Fruit fly (Drosophila melanogaster) whole organism, embryonic: ENCODE data around the gene CG15818.

ENCODE experiments used
- Antp ChIP-seq: fragments of 200-800 bp; sonication (Bioruptor generic); optimal IDR thresholded peaks from 3 replicates; lab custom pipeline; 2016; ENCODE audit warnings: missing biosample characterization, missing genetic modification characterization
- Bteb2 ChIP-seq: fragments of 200-800 bp; sonication (Bioruptor generic); optimal IDR thresholded peaks from 2 replicates; lab custom pipeline; 2016; ENCODE audit warnings: missing biosample characterization, missing genetic modification characterization
- CG1024 ChIP-seq: fragments of 200-800 bp; sonication (Bioruptor generic); IDR thresholded peaks from 2 replicates; pipeline ENCODE4 v1.3.6; 2022; ENCODE audit warnings: missing biosample characterization, missing genetic modification characterization
- CG12155 ChIP-seq: fragments of 200-800 bp; sonication (Bioruptor generic); optimal IDR thresholded peaks from 3 replicates; lab custom pipeline; 2016; ENCODE audit warnings: missing biosample characterization, missing genetic modification characterization
- CG12219 ChIP-seq: fragments of 200-800 bp; sonication (Bioruptor generic); optimal IDR thresholded peaks from 3 replicates; lab custom pipeline; 2018; ENCODE audit warnings: missing biosample characterization, mild to moderate bottlenecking, missing genetic modification characterization
- CG13287 ChIP-seq: fragments of 200-800 bp; sonication (Bioruptor generic); IDR thresholded peaks from 2 replicates; pipeline ENCODE4 v1.3.6; 2022; ENCODE audit warnings: missing biosample characterization, missing genetic modification characterization; ENCODE audit not compliant: partially characterized antibody
- CG14014 ChIP-seq: fragments of 200-800 bp; sonication (Bioruptor generic); IDR thresholded peaks from 2 replicates; pipeline ENCODE4 v1.3.6; 2022; ENCODE audit warnings: missing biosample characterization, missing genetic modification characterization
- CG3726 ChIP-seq: fragments of 200-800 bp; sonication (Bioruptor generic); IDR thresholded peaks from 3 replicates; pipeline ENCODE4, ENCODE4 v1.3.6; 2022; ENCODE audit warnings: missing biosample characterization, missing genetic modification characterization
- CG42726 ChIP-seq: fragments of 200-800 bp; sonication (Bioruptor generic); IDR thresholded peaks from 2 replicates; pipeline ENCODE4 v1.3.6; 2022; ENCODE audit warnings: missing biosample characterization, missing genetic modification characterization; ENCODE audit not compliant: partially characterized antibody
- CG43689 ChIP-seq: fragments of 200-800 bp; sonication (Bioruptor generic); IDR thresholded peaks from 2 replicates; pipeline ENCODE4 v1.3.6; 2022; ENCODE audit warnings: missing biosample characterization, missing genetic modification characterization
- CG4424 ChIP-seq: fragments of 200-800 bp; sonication (Bioruptor generic); optimal IDR thresholded peaks from 3 replicates; lab custom pipeline; 2016; ENCODE audit warnings: missing biosample characterization, missing genetic modification characterization
- CG6854 ChIP-seq: fragments of 200-800 bp; sonication (Bioruptor generic); optimal IDR thresholded peaks from 3 replicates; lab custom pipeline; 2017; ENCODE audit warnings: missing biosample characterization, mild to moderate bottlenecking, missing genetic modification characterization
- CG8765 ChIP-seq: fragments of 200-800 bp; sonication (Bioruptor generic); IDR thresholded peaks from 2 replicates; pipeline ENCODE4 v1.3.6; 2022; ENCODE audit warnings: missing biosample characterization, missing genetic modification characterization
- CG8924 ChIP-seq: fragments of 200-800 bp; optimal IDR thresholded peaks from 3 replicates; lab custom pipeline; 2019; ENCODE audit warnings: missing biosample characterization, mild to moderate bottlenecking, missing genetic modification characterization, moderate library complexity
- CG9876 ChIP-seq: fragments of 200-800 bp; sonication (Bioruptor generic); optimal IDR thresholded peaks from 2 replicates; lab custom pipeline; 2016; ENCODE audit warnings: missing biosample characterization, missing genetic modification characterization
- Dip3 ChIP-seq: fragments of 200-800 bp; sonication (Bioruptor generic); optimal IDR thresholded peaks from 3 replicates; lab custom pipeline; 2016; ENCODE audit warnings: missing biosample characterization, missing genetic modification characterization
- Dref ChIP-seq: fragments of 200-800 bp; sonication (Bioruptor generic); IDR thresholded peaks from 2 replicates; pipeline ENCODE4 v1.3.6; 2022; ENCODE audit warnings: missing biosample characterization, missing genetic modification characterization
- Eip74EF ChIP-seq, 2 experiments: fragments of 200-800 bp in 1 of 2; fragments of >200 bp in 1 of 2; sonication (Bioruptor generic) in 1 of 2; optimal IDR thresholded peaks; 2 replicates each; lab custom pipeline; 2017 to 2019; ENCODE audit warnings: missing biosample characterization in 2 of 2, missing genetic modification characterization in 2 of 2, mild to moderate bottlenecking in 1 of 2, moderate library complexity in 1 of 2
- Fer3 ChIP-seq: fragments of 200-800 bp; sonication (Bioruptor generic); optimal IDR thresholded peaks from 2 replicates; lab custom pipeline; 2018; ENCODE audit warnings: missing biosample characterization, mild to moderate bottlenecking, missing genetic modification characterization, moderate library complexity
- Hr51 ChIP-seq, 2 experiments: fragments of 200-800 bp; sonication (Bioruptor generic); optimal IDR thresholded peaks; 2 replicates in 1 of 2; 3 replicates in 1 of 2; lab custom pipeline; 2016 to 2018; ENCODE audit warnings: missing biosample characterization in 2 of 2, missing genetic modification characterization in 2 of 2, mild to moderate bottlenecking in 1 of 2, moderate library complexity in 1 of 2
- Lpt ChIP-seq: fragments of >200 bp; optimal IDR thresholded peaks from 2 replicates; lab custom pipeline; 2018; ENCODE audit warnings: missing biosample characterization, missing genetic modification characterization
- MBD-R2 ChIP-seq: fragments of 200-800 bp; sonication (Bioruptor generic); IDR thresholded peaks from 2 replicates; pipeline ENCODE4 v1.3.6; 2022; ENCODE audit warnings: missing biosample characterization, missing genetic modification characterization
- Opbp ChIP-seq: fragments of 200-800 bp; sonication (Bioruptor generic); IDR thresholded peaks from 3 replicates; pipeline ENCODE4 v1.3.6; 2022; ENCODE audit warnings: missing biosample characterization, missing genetic modification characterization; ENCODE audit not compliant: partially characterized antibody
- Sry-β ChIP-seq: fragments of 200-800 bp; sonication (Bioruptor generic); optimal IDR thresholded peaks from 2 replicates; lab custom pipeline; 2018; ENCODE audit warnings: missing biosample characterization, mild to moderate bottlenecking, missing genetic modification characterization, moderate library complexity
- Taf1 ChIP-seq: fragments of 200-800 bp; sonication (Bioruptor generic); IDR thresholded peaks from 2 replicates; pipeline ENCODE4 v1.3.6; 2022; ENCODE audit warnings: missing biosample characterization, missing genetic modification characterization
- Vsx1 ChIP-seq: fragments of 200-800 bp; sonication (Bioruptor generic); optimal IDR thresholded peaks from 2 replicates; lab custom pipeline; 2017; ENCODE audit warnings: missing biosample characterization, mild to moderate bottlenecking, missing genetic modification characterization, missing genetic modification reagents
- cato ChIP-seq: fragments of 200-800 bp; sonication (Bioruptor generic); optimal IDR thresholded peaks from 2 replicates; lab custom pipeline; 2016; ENCODE audit warnings: missing biosample characterization, missing genetic modification characterization, borderline replicate concordance
- corto ChIP-seq: fragments of 200-800 bp; sonication (Bioruptor generic); optimal IDR thresholded peaks from 2 replicates; lab custom pipeline; 2016; ENCODE audit warnings: missing biosample characterization, mild to moderate bottlenecking, missing genetic modification characterization, moderate library complexity
- crp ChIP-seq, 2 experiments: fragments of 200-800 bp; sonication (Bioruptor generic); optimal IDR thresholded peaks; 2 replicates in 1 of 2; 3 replicates in 1 of 2; lab custom pipeline; 2017; ENCODE audit warnings: missing biosample characterization in 2 of 2, missing genetic modification characterization in 2 of 2, mild to moderate bottlenecking in 1 of 2, moderate library complexity in 1 of 2
- danr ChIP-seq: fragments of 200-800 bp; sonication (Bioruptor generic); IDR thresholded peaks from 2 replicates; pipeline ENCODE4 v1.3.6; 2022; ENCODE audit warnings: missing biosample characterization, missing genetic modification characterization
- dimm ChIP-seq: fragments of 200-800 bp; sonication (Bioruptor generic); IDR thresholded peaks from 2 replicates; pipeline ENCODE4 v1.3.6; 2022; ENCODE audit warnings: missing biosample characterization, missing genetic modification characterization
- hkb ChIP-seq, 2 experiments: fragments of 200-800 bp in 1 of 2; fragments of >200 bp in 1 of 2; sonication (Bioruptor generic) in 1 of 2; IDR thresholded peaks in 1 of 2; optimal IDR thresholded peaks in 1 of 2; 2 replicates each; pipeline versions ENCODE4 v1.3.6 to Lab custom; 2017 to 2022; ENCODE audit warnings: missing biosample characterization in 1 of 2, missing genetic modification characterization in 1 of 2
- insv ChIP-seq, 2 experiments: fragments of 200-800 bp; sonication (Bioruptor generic); optimal IDR thresholded peaks; 3 replicates each; lab custom pipeline; 2016 to 2018; ENCODE audit warnings: missing biosample characterization in 2 of 2, missing genetic modification characterization in 2 of 2
- ken ChIP-seq: fragments of 200-800 bp; sonication (Bioruptor generic); IDR thresholded peaks from 3 replicates; pipeline ENCODE4 v1.3.6; 2022; ENCODE audit warnings: missing biosample characterization, missing genetic modification characterization
- nau ChIP-seq: fragments of 200-800 bp; sonication (Bioruptor generic); optimal IDR thresholded peaks from 3 replicates; lab custom pipeline; 2017; ENCODE audit warnings: missing biosample characterization, mild to moderate bottlenecking, missing genetic modification characterization, missing genetic modification reagents
- oc ChIP-seq: fragments of 200-800 bp; sonication (Bioruptor generic); optimal IDR thresholded peaks from 2 replicates; lab custom pipeline; 2018; ENCODE audit warnings: missing biosample characterization, mild to moderate bottlenecking, missing genetic modification characterization, moderate library complexity
- p53 ChIP-seq: fragments of 200-800 bp; sonication (Bioruptor generic); optimal IDR thresholded peaks from 2 replicates; lab custom pipeline; 2016; ENCODE audit warnings: missing biosample characterization, missing genetic modification characterization
- pan ChIP-seq, 4 experiments: fragments of >200 bp in 3 of 4; fragments of 200-800 bp in 1 of 4; sonication (Bioruptor generic) in 1 of 4; optimal IDR thresholded peaks in 3 of 4; IDR thresholded peaks in 1 of 4; 2 replicates each; pipeline versions ENCODE4 v1.3.6 to Lab custom; 2017 to 2022; ENCODE audit warnings: missing biosample characterization in 2 of 4, missing genetic modification characterization in 2 of 4, mixed read lengths in 1 of 4
- peb ChIP-seq: fragments of 200-800 bp; sonication (Bioruptor generic); IDR thresholded peaks from 2 replicates; pipeline ENCODE4 v1.3.6; 2022; ENCODE audit warnings: missing biosample characterization, missing genetic modification characterization
- phol ChIP-seq: fragments of 200-800 bp; sonication (Bioruptor generic); optimal IDR thresholded peaks from 3 replicates; lab custom pipeline; 2018; ENCODE audit warnings: missing biosample characterization, mild to moderate bottlenecking, missing genetic modification characterization, moderate library complexity
- slbo ChIP-seq: fragments of 200-800 bp; sonication (Bioruptor generic); IDR thresholded peaks from 2 replicates; pipeline ENCODE4 v1.3.6; 2022; ENCODE audit warnings: missing biosample characterization, missing genetic modification characterization
- ssp ChIP-seq: fragments of 200-800 bp; sonication (Bioruptor generic); IDR thresholded peaks from 2 replicates; pipeline ENCODE4 v1.3.6; 2022; ENCODE audit warnings: missing biosample characterization, missing genetic modification characterization
- tll ChIP-seq, 2 experiments: fragments of 200-800 bp in 1 of 2; fragments of >200 bp in 1 of 2; sonication (Bioruptor generic) in 1 of 2; optimal IDR thresholded peaks; 2 replicates each; lab custom pipeline; 2017 to 2019; ENCODE audit warnings: missing biosample characterization in 2 of 2, missing genetic modification characterization in 2 of 2, mild to moderate bottlenecking in 1 of 2, moderate library complexity in 1 of 2
- vvl ChIP-seq: fragments of 200-800 bp; sonication (Bioruptor generic); IDR thresholded peaks from 2 replicates; pipeline ENCODE4 v1.3.6; 2022; ENCODE audit warnings: missing biosample characterization, missing genetic modification characterization
- z ChIP-seq: fragments of 200-800 bp; sonication (Bioruptor generic); IDR thresholded peaks from 3 replicates; pipeline ENCODE4 v1.3.6; 2022; ENCODE audit warnings: missing biosample characterization, missing genetic modification characterization
- zfh1 ChIP-seq: fragments of 200-800 bp; sonication (Bioruptor generic); IDR thresholded peaks from 3 replicates; pipeline ENCODE4 v1.3.6; 2022; ENCODE audit warnings: missing biosample characterization, missing genetic modification characterization

Gene CG15818

DNA sequence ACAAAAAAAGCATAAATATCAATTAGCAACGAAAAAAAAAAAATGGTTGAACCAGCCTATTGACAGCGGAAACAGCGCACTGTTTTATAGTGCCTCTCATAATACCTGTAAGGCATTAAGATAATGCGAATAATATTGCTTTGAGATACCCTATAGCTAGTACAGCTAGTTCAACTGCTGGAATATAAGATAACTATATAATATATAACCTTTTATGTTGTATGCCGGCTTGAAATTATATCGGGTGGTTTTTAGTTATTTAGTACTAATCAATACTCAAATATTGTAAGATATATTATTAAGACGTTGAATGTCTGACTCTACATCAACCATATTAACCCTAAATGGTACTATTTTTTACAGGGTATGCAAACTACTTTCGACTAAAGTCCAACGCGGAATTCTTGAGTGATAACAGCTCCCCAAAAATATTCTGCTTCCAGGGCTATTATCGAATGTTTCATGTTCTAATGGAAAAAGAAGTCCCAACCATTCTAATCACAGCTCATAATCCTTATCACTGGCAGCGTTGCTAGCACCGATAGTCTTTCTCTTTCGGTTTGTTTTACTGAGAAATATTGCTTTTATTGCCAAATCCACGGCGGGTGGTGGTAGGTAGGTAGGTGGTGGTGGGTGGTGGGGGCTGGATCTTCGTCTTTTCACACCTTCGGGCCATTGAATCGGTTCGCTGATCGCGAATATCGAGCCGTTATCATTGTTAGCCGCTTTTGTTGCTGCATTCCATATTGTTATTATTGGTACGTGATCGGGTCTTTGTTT is 23.4 kb downstream of the CG15818 start (continued):
- TF ChIP-seq CG6854 (GFP tag; lab: Kevin White, UChicago) (peak; percentile 75), dimm (GFP tag; lab: Robert Waterston, UW) (no peak), corto (GFP tag; lab: Kevin White, UChicago) (no peak), peb (GFP tag; lab: Robert Waterston, UW) (peak; percentile 57; the same call in 1 of the 2 replicates), tll (GFP tag; optimal IDR thresholded peaks at IDR 0.05; lab: Kevin White, UChicago) (no peak), Antp (GFP tag; lab: Kevin White, UChicago) (no peak), CG12219 (GFP tag; lab: Kevin White, UChicago) (peak; percentile 58), nau (GFP tag; lab: Kevin White, UChicago) (peak; percentile 41), danr (GFP tag; lab: Robert Waterston, UW) (peak; percentile 43; the same call in 1 of the 2 replicates), Eip74EF (GFP tag; optimal IDR thresholded peaks at IDR 0.05; lab: Kevin White, UChicago) (peak in 1 of 2 experiments; percentile 61), Fer3 (tag; lab: Kevin White, UChicago) (peak; percentile 78), p53 (no peak), CG8924 (peak; percentile 89), Dref (GFP tag; lab: Robert Waterston, UW) (no peak), Taf1 (GFP tag; lab: Robert Waterston, UW) (peak; percentile 86), insv (GFP tag; optimal IDR thresholded peaks at IDR 0.05; lab: Kevin White, UChicago) (peak in 1 of 2 experiments; percentile 34), CG12155 (GFP tag; lab: Kevin White, UChicago) (peak; percentile 21), hkb (optimal IDR thresholded peaks at IDR 0.05; lab: Kevin White, UChicago) (no peak), hkb (GFP tag; IDR thresholded peaks at IDR 0.05; lab: Robert Waterston, UW) (peak; percentile 87), phol (peak; percentile 40), CG4424 (GFP tag; lab: Kevin White, UChicago) (no peak), Lpt (no peak), Vsx1 (peak; percentile 59), Hr51 (GFP tag; optimal IDR thresholded peaks at IDR 0.05; lab: Kevin White, UChicago) (peak; percentile 48 to 84), CG14014 (GFP tag; lab: Robert Waterston, UW) (peak; percentile 90), CG9876 (no peak), z (GFP tag; lab: Robert Waterston, UW) (no peak), ken (peak; percentile 44; the same call in 1 of the 3 replicates), Bteb2 (GFP tag; lab: Kevin White, UChicago) (peak; percentile 10), CG1024 (0 out of 2 replicates have a peak, but pooled peaks have one; percentile 45), CG43689 (GFP tag; lab: Robert Waterston, UW) (0 out of 2 replicates have a peak, but pooled peaks have one; percentile 24), cato (GFP tag; lab: Kevin White, UChicago) (no peak), pan (optimal IDR thresholded peaks at IDR 0.05; lab: Kevin White, UChicago) (no peak), pan (GFP tag; optimal IDR thresholded peaks at IDR 0.05 in 1 of 2, IDR thresholded peaks at IDR 0.05 in 1 of 2) (peak in 1 of 2 experiments; percentile 84), Dip3 (GFP tag; lab: Kevin White, UChicago) (peak; percentile 55), CG13287 (GFP tag; lab: Robert Waterston, UW) (no peak), CG8765 (GFP tag; lab: Robert Waterston, UW) (peak; percentile 36; the same call in 1 of the 2 replicates), MBD-R2 (GFP tag; lab: Robert Waterston, UW) (peak; percentile 75; the same call in 1 of the 2 replicates), oc (tag; lab: Kevin White, UChicago) (peak; percentile 48), zfh1 (GFP tag; lab: Robert Waterston, UW) (peak; percentile 74; the same call in 2 of the 3 replicates), crp (GFP tag; optimal IDR thresholded peaks at IDR 0.05; lab: Kevin White, UChicago) (peak in 1 of 2 experiments; percentile 2), slbo (GFP tag; lab: Robert Waterston, UW) (peak; percentile 94), CG3726 (GFP tag; lab: Robert Waterston, UW) (peak; percentile 51; the same call in 1 of the 3 replicates), vvl (GFP tag; lab: Robert Waterston, UW) (peak; percentile 82), Opbp (GFP tag; lab: Robert Waterston, UW) (no peak), ssp (GFP tag; lab: Robert Waterston, UW) (peak; percentile 68), CG42726 (GFP tag; lab: Robert Waterston, UW) (no peak), Sry-β (no peak)
